Fruit fly (Drosophila melanogaster) whole organism, embryonic: ENCODE measurements around the gene CG12289.

Experiments
- Asciz ChIP-seq: fragments of 200-800 bp; sonication (Bioruptor generic); optimal IDR thresholded peaks from 2 replicates; lab custom pipeline; 2017; ENCODE audit warnings: missing biosample characterization, mild to moderate bottlenecking, missing genetic modification characterization, missing genetic modification reagents
- Atf3 ChIP-seq: fragments of 200-800 bp; sonication (Bioruptor generic); optimal IDR thresholded peaks from 3 replicates; lab custom pipeline; 2016; ENCODE audit warnings: missing biosample characterization, missing genetic modification characterization
- Blimp-1 ChIP-seq: fragments of 200-800 bp; sonication (Bioruptor generic); optimal IDR thresholded peaks from 3 replicates; lab custom pipeline; 2018; ENCODE audit warnings: missing biosample characterization, missing genetic modification characterization, mild to moderate bottlenecking, moderate library complexity, missing genetic modification reagents
- CG10267 ChIP-seq: fragments of 200-800 bp; sonication (Bioruptor generic); optimal IDR thresholded peaks from 2 replicates; lab custom pipeline; 2018; ENCODE audit warnings: missing biosample characterization, mild to moderate bottlenecking, missing genetic modification characterization, moderate library complexity
- CG10959 ChIP-seq: fragments of 200-800 bp; sonication (Bioruptor generic); IDR thresholded peaks from 2 replicates; pipeline ENCODE4 v1.3.6; 2022; ENCODE audit warnings: missing biosample characterization, missing genetic modification characterization
- CG13123 ChIP-seq: fragments of 200-800 bp; sonication (Bioruptor generic); optimal IDR thresholded peaks from 2 replicates; lab custom pipeline; 2016; ENCODE audit warnings: missing biosample characterization, missing genetic modification characterization
- CG17359 ChIP-seq: fragments of 200-800 bp; sonication (Bioruptor generic); optimal IDR thresholded peaks from 3 replicates; lab custom pipeline; 2018; ENCODE audit warnings: missing biosample characterization, mild to moderate bottlenecking, missing genetic modification characterization, moderate library complexity
- CG18262 ChIP-seq: fragments of 200-800 bp; optimal IDR thresholded peaks from 3 replicates; lab custom pipeline; 2019; ENCODE audit warnings: missing biosample characterization, mild to moderate bottlenecking, missing genetic modification characterization, moderate library complexity
- CG2678 ChIP-seq: fragments of 200-800 bp; sonication (Bioruptor generic); optimal IDR thresholded peaks from 3 replicates; lab custom pipeline; 2019; ENCODE audit warnings: missing biosample characterization, mild to moderate bottlenecking, missing genetic modification characterization, moderate library complexity
- CG2712 ChIP-seq: fragments of 200-800 bp; optimal IDR thresholded peaks from 3 replicates; lab custom pipeline; 2019; ENCODE audit warnings: missing biosample characterization, mild to moderate bottlenecking, missing genetic modification characterization, moderate library complexity
- CG34376 ChIP-seq: fragments of 200-800 bp; sonication (Bioruptor generic); optimal IDR thresholded peaks from 2 replicates; lab custom pipeline; 2018; ENCODE audit warnings: missing biosample characterization, mild to moderate bottlenecking, missing genetic modification characterization
- CG42726 ChIP-seq: fragments of 200-800 bp; sonication (Bioruptor generic); IDR thresholded peaks from 2 replicates; pipeline ENCODE4 v1.3.6; 2022; ENCODE audit warnings: missing biosample characterization, missing genetic modification characterization; ENCODE audit not compliant: partially characterized antibody
- CG6654 ChIP-seq: fragments of 200-800 bp; sonication (Bioruptor generic); optimal IDR thresholded peaks from 2 replicates; lab custom pipeline; 2017; ENCODE audit warnings: missing biosample characterization, mild to moderate bottlenecking, missing genetic modification characterization
- CG6689 ChIP-seq: fragments of 200-800 bp; sonication (Bioruptor generic); IDR thresholded peaks from 2 replicates; pipeline ENCODE4 v1.3.6; 2022; ENCODE audit warnings: missing biosample characterization, missing genetic modification characterization
- CG6813 ChIP-seq: fragments of 200-800 bp; sonication (Bioruptor generic); optimal IDR thresholded peaks from 2 replicates; lab custom pipeline; 2017; ENCODE audit warnings: missing biosample characterization, missing genetic modification characterization, mild to moderate bottlenecking, moderate library complexity, missing genetic modification reagents
- CG7839 ChIP-seq: fragments of 200-800 bp; sonication (Bioruptor generic); optimal IDR thresholded peaks from 3 replicates; lab custom pipeline; 2018; ENCODE audit warnings: missing biosample characterization, mild to moderate bottlenecking, missing genetic modification characterization, moderate library complexity
- D19A ChIP-seq: fragments of 200-800 bp; optimal IDR thresholded peaks from 3 replicates; lab custom pipeline; 2019; ENCODE audit warnings: missing biosample characterization, mild to moderate bottlenecking, missing genetic modification characterization, moderate library complexity
- Dek ChIP-seq: fragments of 200-800 bp; sonication (Bioruptor generic); optimal IDR thresholded peaks from 3 replicates; lab custom pipeline; 2019; ENCODE audit warnings: missing biosample characterization, mild to moderate bottlenecking, missing genetic modification characterization, moderate library complexity
- Drgx ChIP-seq: fragments of 200-800 bp; sonication (Bioruptor generic); IDR thresholded peaks from 2 replicates; pipeline ENCODE4 v1.3.6; 2022; ENCODE audit warnings: missing biosample characterization, missing genetic modification characterization
- Ets65A ChIP-seq: fragments of 200-800 bp; sonication (Bioruptor generic); peaks from one replicate; lab custom pipeline; 2016; ENCODE audit warnings: missing biosample characterization, missing genetic modification characterization
- Gsc ChIP-seq: fragments of 200-800 bp; sonication (Bioruptor generic); IDR thresholded peaks from 2 replicates; pipeline ENCODE4 v1.3.6; 2022; ENCODE audit warnings: missing biosample characterization, missing genetic modification characterization
- Hr39 ChIP-seq: fragments of >200 bp; optimal IDR thresholded peaks from 2 replicates; lab custom pipeline; 2017
- Ptx1 ChIP-seq: fragments of 200-800 bp; sonication (Bioruptor generic); IDR thresholded peaks from 2 replicates; pipeline ENCODE4 v1.3.6; 2022; ENCODE audit warnings: missing biosample characterization, missing genetic modification characterization
- Sox100B ChIP-seq: fragments of 200-800 bp; sonication (Bioruptor generic); optimal IDR thresholded peaks from 3 replicates; lab custom pipeline; 2018; ENCODE audit warnings: missing biosample characterization, mild to moderate bottlenecking, missing genetic modification characterization
- Xrp1 ChIP-seq: fragments of 200-800 bp; sonication (Bioruptor generic); IDR thresholded peaks from 2 replicates; pipeline ENCODE4 v1.3.6; 2022; ENCODE audit warnings: missing biosample characterization, missing genetic modification characterization
- abd-A ChIP-seq: fragments of 200-800 bp; sonication (Bioruptor generic); optimal IDR thresholded peaks from 3 replicates; lab custom pipeline; 2019; ENCODE audit warnings: missing biosample characterization, mild to moderate bottlenecking, missing genetic modification characterization, moderate library complexity
- bab2 ChIP-seq: fragments of 200-800 bp; sonication (Bioruptor generic); optimal IDR thresholded peaks from 2 replicates; lab custom pipeline; 2016; ENCODE audit warnings: missing biosample characterization, missing genetic modification characterization
- bsh ChIP-seq, 2 experiments: fragments of 200-800 bp; sonication (Bioruptor generic); optimal IDR thresholded peaks; 2 replicates each; lab custom pipeline; 2017 to 2018; ENCODE audit warnings: mild to moderate bottlenecking in 2 of 2, missing biosample characterization in 2 of 2, missing genetic modification characterization in 2 of 2, moderate library complexity in 1 of 2
- crc ChIP-seq: fragments of 200-800 bp; sonication (Bioruptor generic); optimal IDR thresholded peaks from 2 replicates; lab custom pipeline; 2016; ENCODE audit warnings: missing biosample characterization, missing genetic modification characterization
- disco-r ChIP-seq: fragments of 200-800 bp; sonication (Bioruptor generic); optimal IDR thresholded peaks from 2 replicates; lab custom pipeline; 2016; ENCODE audit warnings: missing biosample characterization, missing genetic modification characterization
- dmrt11E ChIP-seq: fragments of 200-800 bp; sonication (Bioruptor generic); optimal IDR thresholded peaks from 3 replicates; lab custom pipeline; 2018; ENCODE audit warnings: missing biosample characterization, mild to moderate bottlenecking, missing genetic modification characterization, moderate library complexity
- dysf ChIP-seq: fragments of 200-800 bp; sonication (Bioruptor generic); IDR thresholded peaks from 3 replicates; pipeline ENCODE4 v1.3.6; 2022; ENCODE audit warnings: missing biosample characterization, missing genetic modification characterization
- gem ChIP-seq: fragments of 200-800 bp; sonication (Bioruptor generic); optimal IDR thresholded peaks from 2 replicates; lab custom pipeline; 2019; ENCODE audit warnings: missing biosample characterization, mild to moderate bottlenecking, missing genetic modification characterization, moderate library complexity
- gfzf ChIP-seq: fragments of 200-800 bp; sonication (Bioruptor generic); optimal IDR thresholded peaks from 2 replicates; lab custom pipeline; 2016; ENCODE audit warnings: missing biosample characterization, mild to moderate bottlenecking, missing genetic modification characterization, moderate library complexity
- hkb ChIP-seq, 2 experiments: fragments of 200-800 bp in 1 of 2; fragments of >200 bp in 1 of 2; sonication (Bioruptor generic) in 1 of 2; IDR thresholded peaks in 1 of 2; optimal IDR thresholded peaks in 1 of 2; 2 replicates each; pipeline versions ENCODE4 v1.3.6 to Lab custom; 2017 to 2022; ENCODE audit warnings: missing biosample characterization in 1 of 2, missing genetic modification characterization in 1 of 2
- nom ChIP-seq: fragments of 200-800 bp; sonication (Bioruptor generic); optimal IDR thresholded peaks from 2 replicates; lab custom pipeline; 2017; ENCODE audit warnings: missing biosample characterization, missing genetic modification characterization, mild to moderate bottlenecking, moderate library complexity, missing genetic modification reagents
- odd ChIP-seq: fragments of 200-800 bp; sonication (Bioruptor generic); optimal IDR thresholded peaks from 2 replicates; lab custom pipeline; 2017; ENCODE audit warnings: missing biosample characterization, mild to moderate bottlenecking, missing genetic modification characterization
- pan ChIP-seq, 4 experiments: fragments of >200 bp in 3 of 4; fragments of 200-800 bp in 1 of 4; sonication (Bioruptor generic) in 1 of 4; optimal IDR thresholded peaks in 3 of 4; IDR thresholded peaks in 1 of 4; 2 replicates each; pipeline versions ENCODE4 v1.3.6 to Lab custom; 2017 to 2022; ENCODE audit warnings: missing biosample characterization in 2 of 4, missing genetic modification characterization in 2 of 4, mixed read lengths in 1 of 4
- phol ChIP-seq: fragments of 200-800 bp; sonication (Bioruptor generic); optimal IDR thresholded peaks from 3 replicates; lab custom pipeline; 2018; ENCODE audit warnings: missing biosample characterization, mild to moderate bottlenecking, missing genetic modification characterization, moderate library complexity
- pita ChIP-seq: fragments of 200-800 bp; sonication (Bioruptor generic); optimal IDR thresholded peaks from 2 replicates; lab custom pipeline; 2017; ENCODE audit warnings: missing biosample characterization, mild to moderate bottlenecking, missing genetic modification characterization
- prd ChIP-seq, 3 experiments: fragments of >200 bp in 2 of 3; fragments of 200-800 bp in 1 of 3; sonication (Bioruptor generic) in 1 of 3; optimal IDR thresholded peaks in 2 of 3; IDR thresholded peaks in 1 of 3; 2 replicates in 2 of 3; 3 replicates in 1 of 3; pipeline versions ENCODE4 v1.3.6 to Lab custom; 2017 to 2022; ENCODE audit warnings: missing biosample characterization in 1 of 3, missing genetic modification characterization in 1 of 3
- sens ChIP-seq: fragments of 200-800 bp; sonication (Bioruptor generic); peaks from one replicate; lab custom pipeline; 2016; ENCODE audit warnings: missing biosample characterization, missing genetic modification characterization
- sens-2 ChIP-seq: fragments of 200-800 bp; sonication (Bioruptor generic); IDR thresholded peaks from 2 replicates; pipeline ENCODE4 v1.3.6; 2022; ENCODE audit warnings: missing biosample characterization, missing genetic modification characterization
- tll ChIP-seq, 2 experiments: fragments of 200-800 bp in 1 of 2; fragments of >200 bp in 1 of 2; sonication (Bioruptor generic) in 1 of 2; optimal IDR thresholded peaks; 2 replicates each; lab custom pipeline; 2017 to 2019; ENCODE audit warnings: missing biosample characterization in 2 of 2, missing genetic modification characterization in 2 of 2, mild to moderate bottlenecking in 1 of 2, moderate library complexity in 1 of 2
- vvl ChIP-seq: fragments of 200-800 bp; sonication (Bioruptor generic); IDR thresholded peaks from 2 replicates; pipeline ENCODE4 v1.3.6; 2022; ENCODE audit warnings: missing biosample characterization, missing genetic modification characterization

CG12289 gene

DNA sequence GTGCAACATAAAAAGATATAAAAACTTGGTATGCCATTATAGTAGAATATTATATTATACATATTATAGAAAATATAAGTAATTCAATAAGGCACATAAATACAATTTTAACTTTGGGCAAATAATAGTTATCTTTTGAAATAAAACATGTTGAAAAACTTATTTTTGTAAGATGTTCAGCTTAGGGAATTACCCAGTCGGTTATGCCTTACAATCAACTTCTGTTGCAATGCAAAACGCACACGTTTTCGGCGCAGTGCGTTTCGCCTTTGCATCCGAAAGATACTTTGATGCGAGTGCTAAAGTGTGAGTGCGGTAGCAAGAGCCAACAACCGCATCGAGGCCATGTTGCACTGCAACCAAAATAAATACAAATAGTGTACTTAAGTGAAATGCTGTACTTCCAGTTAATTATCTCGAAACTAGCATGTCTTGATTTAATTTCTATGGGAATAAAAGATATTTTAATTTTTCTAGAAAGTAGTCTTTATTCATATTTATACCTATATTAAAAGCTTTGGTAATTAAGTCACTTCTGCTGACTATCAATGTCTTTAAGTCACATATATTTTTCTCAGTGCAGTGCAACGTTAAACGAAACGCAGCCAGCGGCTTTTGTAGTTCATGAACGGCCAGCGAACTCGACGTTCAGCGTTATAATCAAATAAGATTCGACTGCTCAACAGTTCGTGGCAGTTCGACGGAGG lies 11.1 kb downstream of the CG12289 start (continued):
- TF ChIP-seq Sox100B (GFP tag; lab: Kevin White, UChicago) (peak; percentile 46), CG6689 (GFP tag; lab: Robert Waterston, UW) (0 out of 2 replicates have a peak, but pooled peaks have one; percentile 17), hkb (optimal IDR thresholded peaks at IDR 0.05; lab: Kevin White, UChicago) (no peak), hkb (GFP tag; IDR thresholded peaks at IDR 0.05; lab: Robert Waterston, UW) (0 out of 2 replicates have a peak, but pooled peaks have one; percentile 12), pan (optimal IDR thresholded peaks at IDR 0.05; lab: Kevin White, UChicago) (no peak), pan (GFP tag; optimal IDR thresholded peaks at IDR 0.05 in 1 of 2, IDR thresholded peaks at IDR 0.05 in 1 of 2) (peak in 1 of 2 experiments; percentile 9), CG34376 (GFP tag; lab: Kevin White, UChicago) (no peak), CG10959 (GFP tag; lab: Robert Waterston, UW) (0 out of 2 replicates have a peak, but pooled peaks have one; percentile 16), CG2712 (peak; percentile 57), D19A (peak; percentile 63), dmrt11E (tag; lab: Kevin White, UChicago) (no peak), CG10267 (tag; lab: Kevin White, UChicago) (peak; percentile 2), Drgx (GFP tag; lab: Robert Waterston, UW) (peak; percentile 90), phol (tag; lab: Kevin White, UChicago) (peak; percentile 46), bsh (GFP tag; optimal IDR thresholded peaks at IDR 0.05; lab: Kevin White, UChicago) (peak in 1 of 2 experiments; percentile 36), CG2678 (tag; lab: Kevin White, UChicago) (peak; percentile 17), nom (GFP tag; lab: Kevin White, UChicago) (peak; percentile 74), CG17359 (tag; lab: Kevin White, UChicago) (peak; percentile 26), gfzf (GFP tag; lab: Kevin White, UChicago) (no peak), CG6654 (no peak), CG18262 (tag; lab: Kevin White, UChicago) (peak; percentile 46), CG13123 (GFP tag; lab: Kevin White, UChicago) (no peak), prd (optimal IDR thresholded peaks at IDR 0.05; lab: Kevin White, UChicago) (no peak), prd (GFP tag; IDR thresholded peaks at IDR 0.05; lab: Robert Waterston, UW) (peak; percentile 45; the same call in 2 of the 3 replicates), vvl (GFP tag; lab: Robert Waterston, UW) (0 out of 2 replicates have a peak, but pooled peaks have one; percentile 28), Asciz (GFP tag; lab: Kevin White, UChicago) (peak; percentile 32), Xrp1 (GFP tag; lab: Robert Waterston, UW) (peak; percentile 35; the same call in 1 of the 2 replicates), sens (peak; percentile 81), Blimp-1 (peak; percentile 47), CG6813 (GFP tag; lab: Kevin White, UChicago) (peak; percentile 4), Hr39 (lab: Kevin White, UChicago) (no peak), sens-2 (GFP tag; lab: Robert Waterston, UW) (0 out of 2 replicates have a peak, but pooled peaks have one; percentile 13)
- TF ChIP-seq, all 482 proteins: peak for 45

DNA sequence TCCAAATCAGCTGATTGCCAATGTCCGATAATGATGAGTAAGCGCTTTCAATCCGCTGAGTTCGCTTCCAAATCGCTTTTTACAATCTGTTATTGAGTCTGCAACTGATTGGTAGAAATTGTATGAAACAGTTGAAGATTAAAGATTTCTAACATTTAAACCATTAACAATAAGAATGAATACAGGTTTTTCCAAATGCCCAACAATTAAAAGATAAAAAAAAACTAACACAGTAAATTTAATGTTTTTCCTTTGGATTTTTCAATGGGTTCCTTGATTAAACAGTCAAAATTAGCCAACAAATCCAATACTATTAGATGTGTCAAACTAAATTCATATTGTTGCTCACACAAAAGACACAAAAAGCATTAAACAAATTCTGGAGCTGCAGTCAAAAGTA lies 13.4 kb downstream of the CG12289 start, which contains the start of gene CG7557:
TSS of gene CG7557 (plus strand) at position 301 of the 400 bp plus-strand sequence.
- TF ChIP-seq CG7839 (no peak), pita (no peak), CG42726 (no peak), Ets65A (GFP tag; lab: Kevin White, UChicago) (no peak), Gsc (no peak)
- TF ChIP-seq, all 482 proteins: peak for 0

DNA sequence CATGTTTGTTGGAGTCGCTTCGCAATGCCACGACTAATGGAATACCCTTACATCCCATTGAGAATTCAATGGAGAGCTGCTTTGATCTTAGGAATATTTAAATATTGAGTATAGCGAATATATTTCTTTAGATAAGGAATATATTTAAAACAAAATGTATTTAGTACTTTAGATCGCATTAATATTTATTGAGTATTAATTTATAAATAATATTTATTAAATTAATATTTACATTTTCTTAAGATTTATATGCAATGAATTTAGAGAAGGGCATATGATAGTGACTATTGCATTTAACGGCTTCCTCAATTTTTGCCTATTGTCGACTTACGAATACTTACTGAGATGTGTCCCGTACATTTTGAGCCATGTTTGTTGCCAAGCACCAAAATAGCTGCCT lies 14.1 kb downstream of the CG12289 start:
- TF ChIP-seq Atf3 (GFP tag; lab: Kevin White, UChicago) (no peak), disco-r (GFP tag; lab: Kevin White, UChicago) (no peak), CG7839 (peak; percentile 48), crc (GFP tag; lab: Kevin White, UChicago) (no peak), odd (GFP tag; lab: Kevin White, UChicago) (no peak), Hr39 (lab: Kevin White, UChicago) (no peak), bab2 (no peak), dysf (GFP tag; lab: Robert Waterston, UW) (no peak), gem (tag; lab: Kevin White, UChicago) (peak; percentile 61), Ptx1 (GFP tag; lab: Robert Waterston, UW) (peak; percentile 39; the same call in 1 of the 2 replicates), tll (GFP tag; optimal IDR thresholded peaks at IDR 0.05; lab: Kevin White, UChicago) (no peak), abd-A (tag; lab: Kevin White, UChicago) (no peak), Dek (tag; lab: Kevin White, UChicago) (peak; percentile 9)
